Fruit fly (Drosophila melanogaster): Measurements from ENCODE around the gene wge.

dm6 chr3R:22668622-22669021 lies 52.3 kb downstream of the wge start:
- TF ChIP-seq CG3032 (tag; optimal IDR thresholded peaks at IDR 0.05) (no peak), CG34406 (GFP tag; optimal IDR thresholded peaks at IDR 0.05) (peak; percentile 46), fd59A (GFP tag; optimal IDR thresholded peaks at IDR 0.05) (no peak), Lpt (GFP tag; optimal IDR thresholded peaks at IDR 0.05) (no peak), Hr39 (GFP tag; optimal IDR thresholded peaks at IDR 0.05) (peak; percentile 26), CG7368 (GFP tag; optimal IDR thresholded peaks at IDR 0.05) (peak; percentile 6), Sox14 (GFP tag; optimal IDR thresholded peaks at IDR 0.05) (peak; percentile 18), dsx (GFP tag; optimal IDR thresholded peaks at IDR 0.05; ENCODE audit: poor library complexity, severe bottlenecking) (no peak), CG8119 (GFP tag; IDR thresholded peaks at IDR 0.05) (peak; percentile 76), lz (GFP tag; optimal IDR thresholded peaks at IDR 0.05) (no peak)

Data from whole organism, prepupa.